Fruit fly (Drosophila melanogaster) whole organism, pupa: ENCODE data around the gene CG7382.
A peak's percentile ranks its signal among the peaks of the same experiment; 100 is the strongest.

Experiments used
- CG12605 ChIP-seq: fragments of 200-800 bp; sonication (Bioruptor generic); IDR thresholded peaks from 2 replicates; pipeline ENCODE4 v1.3.6; 2022; ENCODE audit warnings: missing biosample characterization, missing genetic modification characterization
- CG13204 ChIP-seq: fragments of 200-800 bp; sonication (Bioruptor generic); optimal IDR thresholded peaks from 2 replicates; lab custom pipeline; 2018; ENCODE audit warnings: missing biosample characterization, mild to moderate bottlenecking, missing genetic modification characterization, moderate library complexity
- CG15710 ChIP-seq: fragments of 200-800 bp; sonication (Bioruptor generic); optimal IDR thresholded peaks from 2 replicates; lab custom pipeline; 2018; ENCODE audit warnings: missing biosample characterization, mild to moderate bottlenecking, missing genetic modification characterization, moderate library complexity
- CG17806 ChIP-seq: fragments of 200-800 bp; sonication (Bioruptor generic); optimal IDR thresholded peaks from 2 replicates; lab custom pipeline; 2018; ENCODE audit warnings: missing biosample characterization, mild to moderate bottlenecking, missing genetic modification characterization, moderate library complexity
- CG32121 ChIP-seq: fragments of 200-800 bp; sonication (Bioruptor generic); IDR thresholded peaks from 2 replicates; pipeline ENCODE4 v1.3.6; 2022; ENCODE audit warnings: missing biosample characterization, missing genetic modification characterization
- CG9948 ChIP-seq: fragments of 200-800 bp; sonication (Bioruptor generic); optimal IDR thresholded peaks from 2 replicates; lab custom pipeline; 2018; ENCODE audit warnings: missing biosample characterization, mild to moderate bottlenecking, missing genetic modification characterization, moderate library complexity
- D1 ChIP-seq: fragments of 200-800 bp; sonication (Bioruptor generic); optimal IDR thresholded peaks from 2 replicates; lab custom pipeline; 2018; ENCODE audit warnings: missing biosample characterization, mild to moderate bottlenecking, missing genetic modification characterization, moderate library complexity
- EcR ChIP-seq: fragments of 200-800 bp; sonication (Bioruptor generic); optimal IDR thresholded peaks from 3 replicates; lab custom pipeline; 2019; ENCODE audit warnings: missing biosample characterization, missing genetic modification characterization, mild to moderate bottlenecking, moderate library complexity, missing genetic modification reagents
- Pif1A ChIP-seq: fragments of 200-800 bp; sonication (Bioruptor generic); optimal IDR thresholded peaks from 3 replicates; lab custom pipeline; 2016; ENCODE audit warnings: missing biosample characterization, missing genetic modification characterization
- Pif1B ChIP-seq: fragments of 200-800 bp; sonication (Bioruptor generic); optimal IDR thresholded peaks from 3 replicates; lab custom pipeline; 2016; ENCODE audit warnings: missing biosample characterization, missing genetic modification characterization
- rn ChIP-seq: fragments of 200-800 bp; sonication (Bioruptor generic); IDR thresholded peaks from 2 replicates; pipeline ENCODE4 v1.3.6; 2022; ENCODE audit warnings: missing biosample characterization, missing genetic modification characterization

DNA sequence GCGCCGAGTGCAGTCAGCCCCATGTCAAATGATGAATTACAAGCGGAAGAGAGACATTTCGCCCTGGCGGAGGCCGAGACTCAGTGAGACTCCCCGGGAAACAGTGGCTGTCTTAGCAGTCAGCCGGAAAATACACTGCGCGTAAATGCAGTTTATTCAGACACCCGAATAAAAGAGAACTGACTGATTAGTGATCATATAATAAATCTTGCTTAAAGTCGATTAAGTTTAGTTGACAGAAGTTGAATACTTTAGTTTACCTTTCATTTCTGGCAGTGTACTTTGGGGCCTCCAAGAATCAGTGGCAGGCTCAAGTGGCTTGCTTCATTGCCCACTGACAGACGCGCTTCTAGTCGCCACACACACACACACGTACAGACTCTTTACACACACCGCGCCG is 28.5 kb downstream of the CG7382 start:
- TF ChIP-seq CG15710 (tag; lab: Kevin White, UChicago), result peak; percentile 73
- peak; percentile 56 for TF ChIP-seq CG13204 (GFP tag; lab: Kevin White, UChicago)
- TF ChIP-seq Pif1B (GFP tag; lab: Kevin White, UChicago), result peak; percentile 70
- no peak for TF ChIP-seq CG32121 (GFP tag; lab: Robert Waterston, UW)
- peak; percentile 70 for TF ChIP-seq CG17806 (tag; lab: Kevin White, UChicago)
- TF ChIP-seq rn (GFP tag; lab: Robert Waterston, UW), result peak; percentile 45; the same call in 1 of the 2 replicates
- TF ChIP-seq CG9948, result peak; percentile 63
- TF ChIP-seq D1 (tag; lab: Kevin White, UChicago), result no peak
- peak; percentile 48; the same call in 1 of the 2 replicates for TF ChIP-seq CG12605 (GFP tag; lab: Robert Waterston, UW)
- TF ChIP-seq EcR (GFP tag; lab: Kevin White, UChicago), result no peak
- peak; percentile 84 for TF ChIP-seq Pif1A
